Worm (Caenorhabditis elegans) whole organism, early embryonic: ENCODE measurements around the gene vit-6.

ENCODE experiments used
- B0310.2 ChIP-seq: sonication (generic microtip); optimal IDR thresholded peaks from 2 replicates; lab custom pipeline; 2016; ENCODE audit warnings: mild to moderate bottlenecking, missing genetic modification characterization, missing compliant biosample characterization
- F13C5.2 ChIP-seq: sonication (generic microtip); optimal IDR thresholded peaks from 2 replicates; lab custom pipeline; 2017; ENCODE audit warnings: mild to moderate bottlenecking, missing genetic modification characterization, inconsistent platforms, missing compliant biosample characterization
- aly-1 ChIP-seq: sonication (generic microtip); optimal IDR thresholded peaks from 2 replicates; lab custom pipeline; 2016; ENCODE audit warnings: missing genetic modification characterization, missing compliant biosample characterization
- ama-1 ChIP-seq: fragments of 150-350 bp; optimal IDR thresholded peaks from 2 replicates; lab custom pipeline; 2014
- ceh-13 ChIP-seq: fragments of 200-800 bp; sonication (Bioruptor generic); optimal IDR thresholded peaks from 2 replicates; lab custom pipeline; 2018; ENCODE audit warnings: mild to moderate bottlenecking, missing genetic modification characterization, missing compliant biosample characterization
- ceh-36 ChIP-seq: sonication (generic microtip); optimal IDR thresholded peaks from 2 replicates; lab custom pipeline; 2016; ENCODE audit warnings: missing genetic modification characterization, inconsistent platforms, missing compliant biosample characterization
- ets-7 ChIP-seq: sonication (generic microtip); optimal IDR thresholded peaks from 2 replicates; lab custom pipeline; 2016; ENCODE audit warnings: missing genotype, missing genetic modification characterization, missing compliant biosample characterization
- flt-1 ChIP-seq: fragments of 200-800 bp; sonication (Bioruptor generic); IDR thresholded peaks from 2 replicates; pipeline ENCODE4 v1.3.6; 2022; ENCODE audit warnings: missing genetic modification characterization, missing compliant biosample characterization
- hmbx-1 ChIP-seq: sonication (generic microtip); optimal IDR thresholded peaks from 2 replicates; lab custom pipeline; 2016; ENCODE audit warnings: mild to moderate bottlenecking, missing genetic modification characterization, missing compliant biosample characterization
- hmg-4 ChIP-seq: fragments of 200-800 bp; sonication (Bioruptor generic); optimal IDR thresholded peaks from 2 replicates; lab custom pipeline; 2018; ENCODE audit warnings: mild to moderate bottlenecking, missing genetic modification characterization, missing compliant biosample characterization
- hnd-1 ChIP-seq: sonication (generic microtip); optimal IDR thresholded peaks from 2 replicates; lab custom pipeline; 2016; ENCODE audit warnings: missing genetic modification characterization, missing compliant biosample characterization
- pes-1 ChIP-seq: fragments of 200-800 bp; sonication (Bioruptor generic); IDR thresholded peaks from 2 replicates; pipeline ENCODE4 v1.3.6; 2022; ENCODE audit warnings: missing genetic modification reagents, missing genetic modification characterization, missing compliant biosample characterization
- scrt-1 ChIP-seq: fragments of 200-800 bp; sonication (Bioruptor generic); IDR thresholded peaks from 2 replicates; pipeline ENCODE4 v1.3.6; 2022; ENCODE audit warnings: missing genetic modification characterization, missing compliant biosample characterization
- sea-1 ChIP-seq: fragments of 200-800 bp; sonication (Bioruptor generic); conservative IDR thresholded peaks from 2 replicates; pipeline ENCODE4 v1.3.6; 2022; ENCODE audit warnings: missing genetic modification characterization, missing compliant biosample characterization
- tbx-11 ChIP-seq: fragments of 200-800 bp; sonication (Bioruptor generic); IDR thresholded peaks from 2 replicates; pipeline ENCODE4 v1.3.6; 2022; ENCODE audit warnings: missing genetic modification characterization, missing compliant biosample characterization
- tbx-37 ChIP-seq: fragments of 200-800 bp; sonication (Bioruptor generic); conservative IDR thresholded peaks from 2 replicates; pipeline ENCODE4 v1.3.6; 2022; ENCODE audit warnings: missing genetic modification reagents, missing genetic modification characterization, missing compliant biosample characterization
- tra-4 ChIP-seq: sonication (generic microtip); optimal IDR thresholded peaks from 2 replicates; lab custom pipeline; 2017; ENCODE audit warnings: missing genetic modification characterization, missing compliant biosample characterization

vit-6 gene

ce11 chrIV:8229523-8229922, 31.4 kb upstream of the vit-6 start:
- TF ChIP-seq B0310.2 (tag; lab: Kevin White, UChicago) = peak; percentile 25
- peak; percentile 1 for TF ChIP-seq F13C5.2 (tag; lab: Kevin White, UChicago)
- TF ChIP-seq ama-1 (lab: Kevin White, UChicago) = no peak
- TF ChIP-seq flt-1 = no peak
- no peak for TF ChIP-seq hmbx-1 (tag; lab: Kevin White, UChicago)

DNA sequence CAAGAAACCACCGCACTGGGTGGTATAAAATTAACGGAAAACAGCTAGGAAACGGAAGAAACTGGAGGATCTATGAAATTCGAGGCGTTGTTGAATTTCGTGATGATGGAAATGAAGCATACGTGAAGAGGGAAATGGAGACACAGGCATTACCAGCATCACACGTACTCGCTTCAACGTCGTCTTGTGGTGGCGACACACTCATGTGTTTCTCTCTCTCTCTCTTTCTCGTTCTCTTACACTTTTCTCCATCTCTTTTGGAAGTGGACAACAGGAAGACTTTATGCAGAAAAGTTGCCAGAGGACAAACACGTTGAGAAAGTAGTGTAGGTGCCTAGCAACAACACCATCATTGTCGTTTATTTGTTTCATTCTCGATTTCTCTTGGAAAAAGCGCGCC, 28.5 kb upstream of the vit-6 start:
- TF ChIP-seq aly-1 (no peak), hmbx-1 (tag; lab: Kevin White, UChicago) (no peak)

- no peak for TF ChIP-seq sea-1 (GFP tag; lab: Robert Waterston, UW)
- TF ChIP-seq hnd-1 = no peak
- TF ChIP-seq scrt-1 (GFP tag; lab: Robert Waterston, UW) = no peak
- TF ChIP-seq aly-1 = no peak
- no peak for TF ChIP-seq hmg-4
- no peak for TF ChIP-seq B0310.2 (tag; lab: Kevin White, UChicago)
These were observed 27.7 kb upstream of the vit-6 start for ce11 chrIV:8233268-8233667.

ce11 chrIV:8234088-8234496, 26.9 kb upstream of the vit-6 start:
- TF ChIP-seq tra-4 (tag; lab: Kevin White, UChicago) (no peak), aly-1 (no peak), hnd-1 (no peak), tbx-37 (GFP tag; lab: Robert Waterston, UW) (no peak), sea-1 (GFP tag; lab: Robert Waterston, UW) (no peak)

- no peak for TF ChIP-seq hmbx-1 (tag; lab: Kevin White, UChicago)
- no peak for TF ChIP-seq tbx-37 (GFP tag; lab: Robert Waterston, UW)
- TF ChIP-seq tbx-11 (GFP tag; lab: Robert Waterston, UW) = no peak
- no peak for TF ChIP-seq tra-4 (tag; lab: Kevin White, UChicago)
- no peak for TF ChIP-seq pes-1 (GFP tag; lab: Robert Waterston, UW)
- no peak for TF ChIP-seq ama-1 (lab: Kevin White, UChicago)
- TF ChIP-seq ceh-13 (GFP tag; lab: Kevin White, UChicago) = no peak
- no peak for TF ChIP-seq sea-1 (GFP tag; lab: Robert Waterston, UW)
- TF ChIP-seq hnd-1 = no peak
- no peak for TF ChIP-seq scrt-1 (GFP tag; lab: Robert Waterston, UW)
- no peak for TF ChIP-seq hmg-4
- no peak for TF ChIP-seq F13C5.2 (tag; lab: Kevin White, UChicago)
- TF ChIP-seq flt-1 = no peak
- no peak for TF ChIP-seq aly-1
- TF ChIP-seq ets-7 (tag; lab: Kevin White, UChicago) = no peak
- no peak for TF ChIP-seq B0310.2 (tag; lab: Kevin White, UChicago)
- TF ChIP-seq ceh-36 (tag; lab: Kevin White, UChicago) = no peak
These were observed 25.8 kb upstream of the vit-6 start for ce11 chrIV:8235114-8235686.

ce11 chrIV:8236502-8236901, 24.5 kb upstream of the vit-6 start, which contains the start of gene nhr-66:
Gene nhr-66, minus strand, starts transcription at chrIV:8236602.
- TF ChIP-seq ama-1 (lab: Kevin White, UChicago) = no peak
- TF ChIP-seq flt-1 = no peak
- TF ChIP-seq hnd-1 = no peak
- TF ChIP-seq sea-1 (GFP tag; lab: Robert Waterston, UW) = no peak
- no peak for TF ChIP-seq tra-4 (tag; lab: Kevin White, UChicago)

DNA sequence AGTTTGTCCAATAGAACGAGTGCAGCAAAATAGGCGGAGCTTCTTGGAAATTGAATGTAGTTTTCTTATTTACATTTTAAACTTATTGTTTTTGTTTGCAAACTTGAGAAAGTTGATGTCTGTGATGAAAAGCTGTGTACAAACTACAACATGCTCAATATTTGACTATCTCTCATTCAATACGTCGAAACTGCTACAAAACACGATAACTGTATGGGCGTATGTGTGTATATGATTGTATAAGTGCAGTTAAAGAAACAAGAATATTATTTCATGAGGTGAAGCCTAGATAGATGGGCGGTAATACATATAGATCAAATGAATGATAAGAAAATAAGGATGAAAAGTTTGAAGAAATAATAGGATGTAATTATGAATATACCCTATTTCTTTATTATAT, 21.4 kb upstream of the vit-6 start:
- TF ChIP-seq ceh-13 (GFP tag; lab: Kevin White, UChicago) = no peak
- no peak for TF ChIP-seq scrt-1 (GFP tag; lab: Robert Waterston, UW)

ce11 chrIV:8241312-8241833, 19.6 kb upstream of the vit-6 start:
- TF ChIP-seq ama-1 (lab: Kevin White, UChicago) (no peak), ets-7 (tag; lab: Kevin White, UChicago) (no peak), hmg-4 (no peak), ceh-36 (tag; lab: Kevin White, UChicago) (no peak), ceh-13 (GFP tag; lab: Kevin White, UChicago) (no peak), tbx-11 (GFP tag; lab: Robert Waterston, UW) (no peak), tbx-37 (GFP tag; lab: Robert Waterston, UW) (no peak), hnd-1 (no peak), hmbx-1 (tag; lab: Kevin White, UChicago) (no peak), tra-4 (tag; lab: Kevin White, UChicago) (no peak), sea-1 (GFP tag; lab: Robert Waterston, UW) (no peak), B0310.2 (tag; lab: Kevin White, UChicago) (no peak), flt-1 (no peak), F13C5.2 (tag; lab: Kevin White, UChicago) (no peak), aly-1 (no peak), pes-1 (GFP tag; lab: Robert Waterston, UW) (no peak), scrt-1 (GFP tag; lab: Robert Waterston, UW) (no peak)

- TF ChIP-seq hnd-1 (no peak), sea-1 (GFP tag; lab: Robert Waterston, UW) (no peak), scrt-1 (GFP tag; lab: Robert Waterston, UW) (no peak), flt-1 (no peak), tbx-37 (GFP tag; lab: Robert Waterston, UW) (no peak), B0310.2 (tag; lab: Kevin White, UChicago) (no peak), F13C5.2 (tag; lab: Kevin White, UChicago) (no peak), ceh-36 (tag; lab: Kevin White, UChicago) (no peak), pes-1 (GFP tag; lab: Robert Waterston, UW) (no peak), tra-4 (tag; lab: Kevin White, UChicago) (no peak), aly-1 (no peak), ets-7 (tag; lab: Kevin White, UChicago) (no peak), ceh-13 (GFP tag; lab: Kevin White, UChicago) (no peak), hmg-4 (no peak)
These were observed 17.8 kb upstream of the vit-6 start for ce11 chrIV:8243170-8243569.
